ENCODE assay signal across 1 fruit fly cellular context in genomic region chr2L:865851-866250, dm6.
TF ChIP-seq lines count a peak whose summit lies in the region.

No protein-coding gene starts in this region.

TF ChIP-seq in whole organism, embryonic, 481 proteins besides CTCF, POLR2A, EP300 and RAD21 (continued from another document and continues in another):
- peak; percentile 97 for TF ChIP-seq CG8924 (tag; optimal IDR thresholded peaks at IDR 0.05; lab: Kevin White, UChicago)
- TF ChIP-seq en (GFP tag; optimal IDR thresholded peaks at IDR 0.05; lab: Kevin White, UChicago) = peak; percentile 91
- peak; percentile 83 for TF ChIP-seq slou (GFP tag; optimal IDR thresholded peaks at IDR 0.05; lab: Kevin White, UChicago)
- no peak for TF ChIP-seq prd (optimal IDR thresholded peaks at IDR 0.05; lab: Kevin White, UChicago)
- peak; percentile 97 for TF ChIP-seq prd (GFP tag; IDR thresholded peaks at IDR 0.05; lab: Robert Waterston, UW)
- TF ChIP-seq fd102C (GFP tag; optimal IDR thresholded peaks at IDR 0.05; lab: Kevin White, UChicago) = peak; percentile 92
- TF ChIP-seq salm (tag; optimal IDR thresholded peaks at IDR 0.05; lab: Kevin White, UChicago) = peak; percentile 93
- TF ChIP-seq hbn (GFP tag; IDR thresholded peaks at IDR 0.05; lab: Robert Waterston, UW; ENCODE audit: partially characterized antibody) = no peak
- peak; percentile 92 for TF ChIP-seq eyg (GFP tag; optimal IDR thresholded peaks at IDR 0.05; lab: Kevin White, UChicago)
- TF ChIP-seq Atf3 (GFP tag; optimal IDR thresholded peaks at IDR 0.05; lab: Kevin White, UChicago) = peak; percentile 87
- peak; percentile 97 for TF ChIP-seq Xrp1 (GFP tag; IDR thresholded peaks at IDR 0.05; lab: Robert Waterston, UW)
- TF ChIP-seq Dll (GFP tag; IDR thresholded peaks at IDR 0.05; lab: Robert Waterston, UW; ENCODE audit: partially characterized antibody) = no peak
- peak; percentile 91 for TF ChIP-seq CG8089 (GFP tag; optimal IDR thresholded peaks at IDR 0.05; lab: Kevin White, UChicago)
- TF ChIP-seq Gug (GFP tag; IDR thresholded peaks at IDR 0.05; lab: Robert Waterston, UW) = peak; percentile 92
- TF ChIP-seq CG34224 (GFP tag; IDR thresholded peaks at IDR 0.05; lab: Robert Waterston, UW; ENCODE audit: partially characterized antibody) = no peak
- TF ChIP-seq tup (GFP tag; optimal IDR thresholded peaks at IDR 0.05; lab: Kevin White, UChicago) = peak; percentile 91
- peak; percentile 94 for TF ChIP-seq sim (GFP tag; IDR thresholded peaks at IDR 0.05; lab: Robert Waterston, UW)
- TF ChIP-seq aop (GFP tag; IDR thresholded peaks at IDR 0.05; lab: Robert Waterston, UW) = peak; percentile 92
- peak; percentile 94 for TF ChIP-seq Awh (GFP tag; IDR thresholded peaks at IDR 0.05; lab: Robert Waterston, UW)
- peak; percentile 89 for TF ChIP-seq run (tag; optimal IDR thresholded peaks at IDR 0.05; lab: Kevin White, UChicago)
- TF ChIP-seq bab2 (GFP tag; optimal IDR thresholded peaks at IDR 0.05; lab: Kevin White, UChicago) = peak; percentile 96
- TF ChIP-seq sr (GFP tag; IDR thresholded peaks at IDR 0.05; lab: Robert Waterston, UW) = peak; percentile 88; the same call in 2 of the 3 replicates
- TF ChIP-seq CG12236 (GFP tag; optimal IDR thresholded peaks at IDR 0.05; lab: Kevin White, UChicago) = peak; percentile 86
- peak; percentile 95 for TF ChIP-seq jumu (GFP tag; optimal IDR thresholded peaks at IDR 0.05; lab: Kevin White, UChicago)
- TF ChIP-seq mam (GFP tag; optimal IDR thresholded peaks at IDR 0.05; lab: Kevin White, UChicago) = peak; percentile 96
- peak; percentile 91 for TF ChIP-seq MBD-R2 (GFP tag; IDR thresholded peaks at IDR 0.05; lab: Robert Waterston, UW)
- peak; percentile 97 for TF ChIP-seq Ada2b (GFP tag; IDR thresholded peaks at IDR 0.05; lab: Robert Waterston, UW)
- peak; percentile 96 for TF ChIP-seq CG11504 (tag; optimal IDR thresholded peaks at IDR 0.05; lab: Kevin White, UChicago)
- peak; percentile 82 for TF ChIP-seq B-H2 (GFP tag; optimal IDR thresholded peaks at IDR 0.05; lab: Kevin White, UChicago)
- peak; percentile 92 for TF ChIP-seq slp2 (GFP tag; optimal IDR thresholded peaks at IDR 0.05; lab: Kevin White, UChicago)
- TF ChIP-seq CG15601 (tag; optimal IDR thresholded peaks at IDR 0.05; lab: Kevin White, UChicago) = peak; percentile 92
- peak; percentile 52 for TF ChIP-seq Sry-β (GFP tag; optimal IDR thresholded peaks at IDR 0.05; lab: Kevin White, UChicago)
- TF ChIP-seq sna (GFP tag; IDR thresholded peaks at IDR 0.05; lab: Robert Waterston, UW; ENCODE audit: partially characterized antibody) = no peak
- no peak for TF ChIP-seq nerfin-2 (GFP tag; IDR thresholded peaks at IDR 0.05; lab: Robert Waterston, UW; ENCODE audit: partially characterized antibody)
- peak; percentile 97 for TF ChIP-seq CG1603 (tag; optimal IDR thresholded peaks at IDR 0.05; lab: Kevin White, UChicago)
- peak; percentile 43 for TF ChIP-seq stwl (tag; optimal IDR thresholded peaks at IDR 0.05; lab: Kevin White, UChicago)
- TF ChIP-seq ERR (GFP tag; optimal IDR thresholded peaks at IDR 0.05; lab: Kevin White, UChicago) = peak; percentile 94
- peak; percentile 97 for TF ChIP-seq unpg (GFP tag; optimal IDR thresholded peaks at IDR 0.05; lab: Kevin White, UChicago)
- TF ChIP-seq cas (GFP tag; IDR thresholded peaks at IDR 0.05; lab: Robert Waterston, UW) = peak; percentile 89
- peak; percentile 94 for TF ChIP-seq crc (GFP tag; optimal IDR thresholded peaks at IDR 0.05; lab: Kevin White, UChicago)
- TF ChIP-seq Oli (tag; optimal IDR thresholded peaks at IDR 0.05; lab: Kevin White, UChicago) = peak; percentile 96
- TF ChIP-seq HLH4C (GFP tag; IDR thresholded peaks at IDR 0.05; lab: Robert Waterston, UW; ENCODE audit: partially characterized antibody) = no peak
- peak; percentile 98 for TF ChIP-seq CG17359 (tag; optimal IDR thresholded peaks at IDR 0.05; lab: Kevin White, UChicago)
- TF ChIP-seq CG15696 (tag; optimal IDR thresholded peaks at IDR 0.05; lab: Kevin White, UChicago) = peak; percentile 91
- peak; percentile 97 for TF ChIP-seq CG32532 (GFP tag; IDR thresholded peaks at IDR 0.05; lab: Robert Waterston, UW)
- TF ChIP-seq CG31224 (GFP tag; IDR thresholded peaks at IDR 0.05; lab: Robert Waterston, UW) = peak; percentile 90
- TF ChIP-seq dan (GFP tag; IDR thresholded peaks at IDR 0.05; lab: Robert Waterston, UW) = peak; percentile 80
- peak; percentile 66 for TF ChIP-seq HmgD (GFP tag; optimal IDR thresholded peaks at IDR 0.05; lab: Kevin White, UChicago)
- TF ChIP-seq CG34422 (GFP tag; IDR thresholded peaks at IDR 0.05; lab: Robert Waterston, UW) = peak; percentile 97
- TF ChIP-seq wdn (GFP tag; IDR thresholded peaks at IDR 0.05; lab: Robert Waterston, UW) = peak; percentile 93
- TF ChIP-seq sug (tag; optimal IDR thresholded peaks at IDR 0.05; lab: Kevin White, UChicago) = peak; percentile 91
- TF ChIP-seq Mad (GFP tag; optimal IDR thresholded peaks at IDR 0.05; lab: Kevin White, UChicago) = peak; percentile 96
- TF ChIP-seq Mes4 (GFP tag; optimal IDR thresholded peaks at IDR 0.05; lab: Kevin White, UChicago) = peak; percentile 92
- peak; percentile 97 for TF ChIP-seq CG14441 (GFP tag; IDR thresholded peaks at IDR 0.05; lab: Robert Waterston, UW)
- peak; percentile 87 for TF ChIP-seq dimm (GFP tag; IDR thresholded peaks at IDR 0.05; lab: Robert Waterston, UW)
- peak; percentile 94 for TF ChIP-seq CG4404 (GFP tag; IDR thresholded peaks at IDR 0.05; lab: Robert Waterston, UW)
- peak; percentile 83 for TF ChIP-seq CG11560 (tag; IDR thresholded peaks at IDR 0.05; lab: Robert Waterston, UW)
- TF ChIP-seq Lhr (GFP tag; optimal IDR thresholded peaks at IDR 0.05; lab: Kevin White, UChicago) = peak; percentile 85
- TF ChIP-seq Fer1 (GFP tag; optimal IDR thresholded peaks at IDR 0.05; lab: Kevin White, UChicago) = peak; percentile 96
- peak; percentile 87 for TF ChIP-seq CG18764 (GFP tag; optimal IDR thresholded peaks at IDR 0.05; lab: Kevin White, UChicago)
- TF ChIP-seq wor (GFP tag; IDR thresholded peaks at IDR 0.05; lab: Robert Waterston, UW) = peak; percentile 94
- TF ChIP-seq Hmr (GFP tag; optimal IDR thresholded peaks at IDR 0.05; lab: Kevin White, UChicago) = peak; percentile 96
- peak; percentile 68 for TF ChIP-seq YL-1 (GFP tag; optimal IDR thresholded peaks at IDR 0.05; lab: Kevin White, UChicago)
- peak; percentile 93 for TF ChIP-seq CG1529 (GFP tag; optimal IDR thresholded peaks at IDR 0.05; lab: Kevin White, UChicago)
- peak; percentile 63 for TF ChIP-seq Neu2 (GFP tag; optimal IDR thresholded peaks at IDR 0.05; lab: Kevin White, UChicago; ENCODE audit: borderline replicate concordance)
- no peak for TF ChIP-seq Scr (GFP tag; IDR thresholded peaks at IDR 0.05; lab: Robert Waterston, UW; ENCODE audit: partially characterized antibody)
- TF ChIP-seq MTF-1 (GFP tag; optimal IDR thresholded peaks at IDR 0.05; lab: Kevin White, UChicago; ENCODE audit: borderline replicate concordance) = peak; percentile 93
- TF ChIP-seq usp (GFP tag; optimal IDR thresholded peaks at IDR 0.05; lab: Kevin White, UChicago) = no peak
- TF ChIP-seq CG9609 (GFP tag; optimal IDR thresholded peaks at IDR 0.05; lab: Kevin White, UChicago) = peak; percentile 93
- TF ChIP-seq nom (GFP tag; optimal IDR thresholded peaks at IDR 0.05; lab: Kevin White, UChicago) = peak; percentile 85
- peak; percentile 97 for TF ChIP-seq zen (tag; optimal IDR thresholded peaks at IDR 0.05; lab: Kevin White, UChicago)
- peak; percentile 97 for TF ChIP-seq chif (GFP tag; optimal IDR thresholded peaks at IDR 0.05; lab: Kevin White, UChicago)
- TF ChIP-seq CG30431 (GFP tag; optimal IDR thresholded peaks at IDR 0.05; lab: Kevin White, UChicago) = peak; percentile 94
- peak; percentile 94 for TF ChIP-seq CG11695 (GFP tag; IDR thresholded peaks at IDR 0.05; lab: Robert Waterston, UW)
- peak; percentile 89 for TF ChIP-seq CG9437 (GFP tag; optimal IDR thresholded peaks at IDR 0.05; lab: Kevin White, UChicago)
- peak; percentile 99 for TF ChIP-seq Ets65A (GFP tag; lab: Kevin White, UChicago)
- peak; percentile 88 for TF ChIP-seq Abd-B (GFP tag; optimal IDR thresholded peaks at IDR 0.05; lab: Kevin White, UChicago)
- TF ChIP-seq sqz (GFP tag; optimal IDR thresholded peaks at IDR 0.05; lab: Kevin White, UChicago) = peak; percentile 91
- TF ChIP-seq Doc3 (GFP tag; IDR thresholded peaks at IDR 0.05; lab: Robert Waterston, UW; ENCODE audit: partially characterized antibody) = no peak
- TF ChIP-seq dm (GFP tag; optimal IDR thresholded peaks at IDR 0.05; lab: Kevin White, UChicago) = peak; percentile 87
- peak; percentile 93 for TF ChIP-seq CG16815 (GFP tag; optimal IDR thresholded peaks at IDR 0.05; lab: Kevin White, UChicago)
- TF ChIP-seq Aef1 (GFP tag; IDR thresholded peaks at IDR 0.05; lab: Robert Waterston, UW) = peak; percentile 95
- TF ChIP-seq dysf (GFP tag; IDR thresholded peaks at IDR 0.05; lab: Robert Waterston, UW) = peak; percentile 97
- peak; percentile 87 for TF ChIP-seq CG4328 (GFP tag; optimal IDR thresholded peaks at IDR 0.05; lab: Kevin White, UChicago)
- peak; percentile 92 for TF ChIP-seq CG1792 (GFP tag; optimal IDR thresholded peaks at IDR 0.05; lab: Kevin White, UChicago)
- peak; percentile 92 for TF ChIP-seq rib (GFP tag; IDR thresholded peaks at IDR 0.05; lab: Robert Waterston, UW)
- TF ChIP-seq sob (GFP tag; IDR thresholded peaks at IDR 0.05; lab: Robert Waterston, UW) = peak; percentile 97
- TF ChIP-seq CG15011 (GFP tag; optimal IDR thresholded peaks at IDR 0.05; lab: Kevin White, UChicago) = peak; percentile 92
- peak; percentile 76 for TF ChIP-seq Deaf1 (tag; optimal IDR thresholded peaks at IDR 0.05; lab: Kevin White, UChicago)
- TF ChIP-seq CG13624 (GFP tag; optimal IDR thresholded peaks at IDR 0.05; lab: Kevin White, UChicago) = peak; percentile 94
- TF ChIP-seq peb (GFP tag; IDR thresholded peaks at IDR 0.05; lab: Robert Waterston, UW) = peak; percentile 88
- TF ChIP-seq CG11247 (GFP tag; IDR thresholded peaks at IDR 0.05; lab: Robert Waterston, UW) = peak; percentile 95
- TF ChIP-seq crp (GFP tag; optimal IDR thresholded peaks at IDR 0.05; lab: Kevin White, UChicago) = peak in 1 of 2 experiments; percentile 66
- TF ChIP-seq CG12659 (GFP tag; optimal IDR thresholded peaks at IDR 0.05; lab: Kevin White, UChicago) = peak; percentile 96
- TF ChIP-seq kah (GFP tag; optimal IDR thresholded peaks at IDR 0.05; lab: Kevin White, UChicago) = peak; percentile 91
- peak; percentile 95 for TF ChIP-seq Blimp-1 (GFP tag; optimal IDR thresholded peaks at IDR 0.05; lab: Kevin White, UChicago)
- peak; percentile 93 for TF ChIP-seq Antp (GFP tag; optimal IDR thresholded peaks at IDR 0.05; lab: Kevin White, UChicago)
- peak; percentile 97 for TF ChIP-seq CG14014 (GFP tag; IDR thresholded peaks at IDR 0.05; lab: Robert Waterston, UW)
- no peak for TF ChIP-seq CG2129 (GFP tag; IDR thresholded peaks at IDR 0.05; lab: Robert Waterston, UW; ENCODE audit: partially characterized antibody)
- TF ChIP-seq Adf1 (GFP tag; IDR thresholded peaks at IDR 0.05; lab: Robert Waterston, UW) = peak; percentile 93
- peak; percentile 80 for TF ChIP-seq CG6765 (GFP tag; optimal IDR thresholded peaks at IDR 0.05; lab: Kevin White, UChicago)
- peak; percentile 96 for TF ChIP-seq Dek (tag; optimal IDR thresholded peaks at IDR 0.05; lab: Kevin White, UChicago)
- TF ChIP-seq CG12219 (GFP tag; optimal IDR thresholded peaks at IDR 0.05; lab: Kevin White, UChicago) = peak; percentile 95
- no peak for TF ChIP-seq h (optimal IDR thresholded peaks at IDR 0.05; lab: Kevin White, UChicago)
- TF ChIP-seq CG10431 (GFP tag; optimal IDR thresholded peaks at IDR 0.05; lab: Kevin White, UChicago) = peak; percentile 68
- peak; percentile 94 to 97 for TF ChIP-seq Pdp1 (GFP tag; optimal IDR thresholded peaks at IDR 0.05; lab: Kevin White, UChicago)
- TF ChIP-seq insv (GFP tag; optimal IDR thresholded peaks at IDR 0.05; lab: Kevin White, UChicago) = peak; percentile 32 to 60
- peak; percentile 88 for TF ChIP-seq toy (GFP tag; IDR thresholded peaks at IDR 0.05; lab: Robert Waterston, UW)
- TF ChIP-seq CG17361 (GFP tag; IDR thresholded peaks at IDR 0.05; lab: Robert Waterston, UW) = peak; percentile 96
- peak; percentile 95 for TF ChIP-seq CG8388 (GFP tag; optimal IDR thresholded peaks at IDR 0.05; lab: Kevin White, UChicago)
- peak; percentile 95 for TF ChIP-seq phol (tag; optimal IDR thresholded peaks at IDR 0.05; lab: Kevin White, UChicago)
- TF ChIP-seq gsb-n (tag; optimal IDR thresholded peaks at IDR 0.05; lab: Kevin White, UChicago) = peak; percentile 96
- peak; percentile 97 for TF ChIP-seq Dbx (GFP tag; IDR thresholded peaks at IDR 0.05; lab: Robert Waterston, UW)
- peak; percentile 96 for TF ChIP-seq CG6813 (GFP tag; optimal IDR thresholded peaks at IDR 0.05; lab: Kevin White, UChicago)
- peak; percentile 97 for TF ChIP-seq CG4424 (GFP tag; optimal IDR thresholded peaks at IDR 0.05; lab: Kevin White, UChicago)
- TF ChIP-seq unc-4 (GFP tag; IDR thresholded peaks at IDR 0.05; lab: Robert Waterston, UW; ENCODE audit: partially characterized antibody) = no peak
- no peak for TF ChIP-seq Trl (optimal IDR thresholded peaks at IDR 0.05; lab: Kevin White, UChicago)
- peak; percentile 96 for TF ChIP-seq Trl (GFP tag; optimal IDR thresholded peaks at IDR 0.05; lab: Kevin White, UChicago)
- TF ChIP-seq CG4707 (GFP tag; optimal IDR thresholded peaks at IDR 0.05; lab: Kevin White, UChicago) = peak; percentile 93
- TF ChIP-seq HLH54F (GFP tag; optimal IDR thresholded peaks at IDR 0.05; lab: Kevin White, UChicago) = peak; percentile 97
- peak; percentile 91 for TF ChIP-seq CG15479 (GFP tag; optimal IDR thresholded peaks at IDR 0.05; lab: Kevin White, UChicago)
- peak; percentile 97 for TF ChIP-seq gce (GFP tag; IDR thresholded peaks at IDR 0.05; lab: Robert Waterston, UW)
- TF ChIP-seq otp (GFP tag; IDR thresholded peaks at IDR 0.05; lab: Robert Waterston, UW) = peak; percentile 98
- TF ChIP-seq CG5245 (GFP tag; optimal IDR thresholded peaks at IDR 0.05; lab: Kevin White, UChicago) = peak; percentile 97
- TF ChIP-seq Xbp1 (GFP tag; optimal IDR thresholded peaks at IDR 0.05; lab: Kevin White, UChicago) = peak; percentile 97
- peak; percentile 92 for TF ChIP-seq ash1 (GFP tag; optimal IDR thresholded peaks at IDR 0.05; lab: Kevin White, UChicago)
- TF ChIP-seq Sin3A (optimal IDR thresholded peaks at IDR 0.05; lab: Kevin White, UChicago) = no peak
- TF ChIP-seq tna (GFP tag; IDR thresholded peaks at IDR 0.05; lab: Robert Waterston, UW; ENCODE audit: partially characterized antibody) = no peak
- peak; percentile 95 for TF ChIP-seq pum (GFP tag; optimal IDR thresholded peaks at IDR 0.05; lab: Kevin White, UChicago)
- TF ChIP-seq CG9817 (tag; optimal IDR thresholded peaks at IDR 0.05; lab: Kevin White, UChicago) = peak; percentile 97
- peak; percentile 88 for TF ChIP-seq twi (tag; optimal IDR thresholded peaks at IDR 0.05; lab: Kevin White, UChicago)
